Worm (Caenorhabditis elegans): ENCODE measurements around the gene sym-3.

DNA sequence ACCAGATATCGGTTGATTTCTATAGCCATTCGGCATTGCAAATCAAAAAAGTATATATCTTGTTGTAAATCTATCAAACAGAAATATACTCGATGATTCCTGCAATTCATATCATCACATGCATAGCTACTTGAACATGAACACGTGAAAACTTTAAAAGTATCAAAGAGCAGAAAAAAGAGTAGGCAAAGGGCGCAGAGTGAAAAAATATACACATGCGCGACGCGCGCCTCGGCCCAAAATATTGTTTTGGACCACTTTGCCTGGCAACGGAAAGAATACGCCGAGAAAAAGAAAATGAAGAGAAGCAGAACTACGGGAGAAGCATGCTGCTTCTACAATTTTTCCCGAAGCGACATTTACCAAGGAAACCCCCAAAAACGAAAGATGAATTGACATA lies 2.9 kb upstream of the sym-3 start, which contains the start of gene C54H2.4:
- TF ChIP-seq nhr-25 (tag; optimal IDR thresholded peaks at IDR 0.05) (no peak), mdl-1 (tag; optimal IDR thresholded peaks at IDR 0.05) (no peak), elt-1 (tag; optimal IDR thresholded peaks at IDR 0.05) (no peak), snpc-4 (tag; optimal IDR thresholded peaks at IDR 0.05) (no peak)

Measured in whole organism, L2 larva.